Worm (Caenorhabditis elegans): ENCODE measurements around the gene F02A9.7.
A peak's percentile ranks its signal among the peaks of the same experiment; 100 is the strongest.

Gene F02A9.7

ce11 chrIII:9053263-9053662 lies 22.2 kb downstream of the F02A9.7 start:
- TF ChIP-seq ceh-39 (tag; optimal IDR thresholded peaks at IDR 0.05), result no peak
- TF ChIP-seq ces-1 (GFP tag; optimal IDR thresholded peaks at IDR 0.05), result no peak
- no peak for TF ChIP-seq nhr-237 (tag; optimal IDR thresholded peaks at IDR 0.05)
- TF ChIP-seq cnd-1 (tag; optimal IDR thresholded peaks at IDR 0.05), result peak; percentile 26

- peak; percentile 28 for TF ChIP-seq mls-2 (tag; optimal IDR thresholded peaks at IDR 0.05)
- TF ChIP-seq mab-5 (tag; optimal IDR thresholded peaks at IDR 0.05), result no peak
- TF ChIP-seq sem-2 (GFP tag; optimal IDR thresholded peaks at IDR 0.05), result no peak
- no peak for TF ChIP-seq snpc-4 (tag; optimal IDR thresholded peaks at IDR 0.05)
- TF ChIP-seq ceh-43 (GFP tag; optimal IDR thresholded peaks at IDR 0.05), result no peak
- no peak for TF ChIP-seq elt-3 (tag; optimal IDR thresholded peaks at IDR 0.05)
- no peak for TF ChIP-seq nhr-12 (tag; optimal IDR thresholded peaks at IDR 0.05)
- TF ChIP-seq ces-1 (GFP tag; optimal IDR thresholded peaks at IDR 0.05), result peak; percentile 59
- no peak for TF ChIP-seq nhr-28 (tag; optimal IDR thresholded peaks at IDR 0.05)
- no peak for TF ChIP-seq lin-13 (tag; optimal IDR thresholded peaks at IDR 0.05)
- TF ChIP-seq ham-2 (GFP tag; optimal IDR thresholded peaks at IDR 0.05), result peak; percentile 47
- TF ChIP-seq cnd-1 (tag; optimal IDR thresholded peaks at IDR 0.05), result no peak
- no peak for TF ChIP-seq nhr-76 (tag; optimal IDR thresholded peaks at IDR 0.05)
- TF ChIP-seq unc-62 (GFP tag; optimal IDR thresholded peaks at IDR 0.05), result no peak
- no peak for TF ChIP-seq unc-120 (tag; optimal IDR thresholded peaks at IDR 0.05; ENCODE audit: poor library complexity, severe bottlenecking)
- TF ChIP-seq nhr-237 (tag; optimal IDR thresholded peaks at IDR 0.05), result no peak
- TF ChIP-seq unc-39 (tag; optimal IDR thresholded peaks at IDR 0.05), result no peak
- TF ChIP-seq hlh-1 (tag; optimal IDR thresholded peaks at IDR 0.05), result no peak
- TF ChIP-seq M03D4.4 (tag; optimal IDR thresholded peaks at IDR 0.05), result no peak
- TF ChIP-seq bed-3 (GFP tag; optimal IDR thresholded peaks at IDR 0.05), result no peak
Measured at ce11 chrIII:9052371-9052978, 23.0 kb downstream of the F02A9.7 start.

- TF ChIP-seq unc-120 (tag; optimal IDR thresholded peaks at IDR 0.05; ENCODE audit: poor library complexity, severe bottlenecking) (no peak), snpc-4 (tag; optimal IDR thresholded peaks at IDR 0.05) (no peak), sem-2 (GFP tag; optimal IDR thresholded peaks at IDR 0.05) (no peak), ztf-11 (tag; optimal IDR thresholded peaks at IDR 0.05) (no peak), ceh-39 (tag; optimal IDR thresholded peaks at IDR 0.05) (no peak), nhr-2 (tag; optimal IDR thresholded peaks at IDR 0.05) (no peak), unc-62 (GFP tag; optimal IDR thresholded peaks at IDR 0.05) (no peak), ces-1 (GFP tag; optimal IDR thresholded peaks at IDR 0.05) (no peak), cnd-1 (tag; optimal IDR thresholded peaks at IDR 0.05) (no peak), nhr-12 (tag; optimal IDR thresholded peaks at IDR 0.05) (no peak), ceh-83 (GFP tag; optimal IDR thresholded peaks at IDR 0.05) (no peak), ceh-43 (GFP tag; optimal IDR thresholded peaks at IDR 0.05) (no peak), mep-1 (tag; optimal IDR thresholded peaks at IDR 0.05) (no peak), blmp-1 (tag; optimal IDR thresholded peaks at IDR 0.05) (no peak), lin-13 (tag; optimal IDR thresholded peaks at IDR 0.05) (no peak), mab-5 (tag; optimal IDR thresholded peaks at IDR 0.05) (no peak), M03D4.4 (tag; optimal IDR thresholded peaks at IDR 0.05) (no peak), nhr-237 (tag; optimal IDR thresholded peaks at IDR 0.05) (no peak), sptf-1 (tag; optimal IDR thresholded peaks at IDR 0.05) (no peak)
Measured at ce11 chrIII:9051714-9052113, 23.7 kb downstream of the F02A9.7 start.

- TF ChIP-seq ces-1 (GFP tag; optimal IDR thresholded peaks at IDR 0.05) (peak; percentile 23), cnd-1 (tag; optimal IDR thresholded peaks at IDR 0.05) (no peak), M03D4.4 (tag; optimal IDR thresholded peaks at IDR 0.05) (peak; percentile 18), nhr-2 (tag; optimal IDR thresholded peaks at IDR 0.05) (peak; percentile 22), unc-62 (GFP tag; optimal IDR thresholded peaks at IDR 0.05) (peak; percentile 58), mls-2 (tag; optimal IDR thresholded peaks at IDR 0.05) (peak; percentile 12), unc-120 (tag; optimal IDR thresholded peaks at IDR 0.05; ENCODE audit: poor library complexity, severe bottlenecking) (no peak), ceh-43 (GFP tag; optimal IDR thresholded peaks at IDR 0.05) (peak; percentile 6)
Measured at ce11 chrIII:9051119-9051597, 24.3 kb downstream of the F02A9.7 start.

ce11 chrIII:9050600-9050999 lies 24.8 kb downstream of the F02A9.7 start, which contains the start of gene ikke-1:
TSS of gene ikke-1 (minus strand) at chrIII:9050700.
- TF ChIP-seq nhr-2 (tag; optimal IDR thresholded peaks at IDR 0.05), result peak; percentile 11
- no peak for TF ChIP-seq ceh-39 (tag; optimal IDR thresholded peaks at IDR 0.05)

ce11 chrIII:9047260-9047659 lies 28.2 kb downstream of the F02A9.7 start:
- TF ChIP-seq unc-39 (tag; optimal IDR thresholded peaks at IDR 0.05) (no peak), elt-1 (tag; optimal IDR thresholded peaks at IDR 0.05; ENCODE audit: borderline replicate concordance, insufficient read depth) (no peak), cnd-1 (tag; optimal IDR thresholded peaks at IDR 0.05) (no peak), flh-1 (GFP tag; optimal IDR thresholded peaks at IDR 0.05) (no peak), drap-1 (GFP tag; optimal IDR thresholded peaks at IDR 0.05) (no peak), nhr-28 (tag; optimal IDR thresholded peaks at IDR 0.05) (no peak), ztf-11 (tag; optimal IDR thresholded peaks at IDR 0.05) (no peak), M03D4.4 (tag; optimal IDR thresholded peaks at IDR 0.05) (no peak), pha-4 (tag; optimal IDR thresholded peaks at IDR 0.05) (no peak), nhr-237 (tag; optimal IDR thresholded peaks at IDR 0.05) (no peak), sem-2 (GFP tag; optimal IDR thresholded peaks at IDR 0.05) (no peak), ham-2 (GFP tag; optimal IDR thresholded peaks at IDR 0.05) (no peak), mep-1 (tag; optimal IDR thresholded peaks at IDR 0.05) (no peak), snpc-4 (tag; optimal IDR thresholded peaks at IDR 0.05) (no peak), nhr-2 (tag; optimal IDR thresholded peaks at IDR 0.05) (no peak), ceh-43 (GFP tag; optimal IDR thresholded peaks at IDR 0.05) (no peak), lin-32 (GFP tag; optimal IDR thresholded peaks at IDR 0.05) (no peak), sptf-1 (tag; optimal IDR thresholded peaks at IDR 0.05) (no peak), unc-120 (tag; optimal IDR thresholded peaks at IDR 0.05; ENCODE audit: poor library complexity, severe bottlenecking) (no peak), nhr-76 (tag; optimal IDR thresholded peaks at IDR 0.05) (no peak)

Data from whole organism, mixed stage, embryonic.